Worm (Caenorhabditis elegans): ENCODE data around the gene ZC239.16.

Gene ZC239.16

ce11 chrII:3247556-3247955, 22.4 kb upstream of the ZC239.16 start:
- TF ChIP-seq ham-2 (GFP tag; optimal IDR thresholded peaks at IDR 0.05) (no peak), ztf-11 (tag; optimal IDR thresholded peaks at IDR 0.05) (no peak), mls-2 (tag; optimal IDR thresholded peaks at IDR 0.05) (no peak), flh-1 (GFP tag; optimal IDR thresholded peaks at IDR 0.05) (no peak), ceh-43 (GFP tag; optimal IDR thresholded peaks at IDR 0.05) (no peak), snpc-4 (tag; optimal IDR thresholded peaks at IDR 0.05) (no peak), nhr-76 (tag; optimal IDR thresholded peaks at IDR 0.05) (no peak), cnd-1 (tag; optimal IDR thresholded peaks at IDR 0.05) (no peak), lsy-2 (tag; optimal IDR thresholded peaks at IDR 0.05) (no peak), sem-2 (GFP tag; optimal IDR thresholded peaks at IDR 0.05) (no peak), lin-13 (tag; optimal IDR thresholded peaks at IDR 0.05) (no peak), drap-1 (GFP tag; optimal IDR thresholded peaks at IDR 0.05) (no peak), zip-8 (tag; optimal IDR thresholded peaks at IDR 0.05) (no peak), unc-39 (tag; optimal IDR thresholded peaks at IDR 0.05) (no peak), nhr-2 (tag; optimal IDR thresholded peaks at IDR 0.05) (no peak), nhr-28 (tag; optimal IDR thresholded peaks at IDR 0.05) (no peak), nhr-12 (tag; optimal IDR thresholded peaks at IDR 0.05) (no peak), ces-1 (GFP tag; optimal IDR thresholded peaks at IDR 0.05) (no peak), sptf-1 (tag; optimal IDR thresholded peaks at IDR 0.05) (no peak), ceh-39 (tag; optimal IDR thresholded peaks at IDR 0.05) (no peak)

ce11 chrII:3245836-3246235, 20.7 kb upstream of the ZC239.16 start, which contains the start of gene C17F4.7:
TSS of gene C17F4.7 (minus strand) at chrII:3246015.
- TF ChIP-seq cnd-1 (tag; optimal IDR thresholded peaks at IDR 0.05) (no peak), ces-1 (GFP tag; optimal IDR thresholded peaks at IDR 0.05) (no peak), snpc-4 (tag; optimal IDR thresholded peaks at IDR 0.05) (no peak), zip-8 (tag; optimal IDR thresholded peaks at IDR 0.05) (no peak), mls-2 (tag; optimal IDR thresholded peaks at IDR 0.05) (no peak), drap-1 (GFP tag; optimal IDR thresholded peaks at IDR 0.05) (no peak), ham-2 (GFP tag; optimal IDR thresholded peaks at IDR 0.05) (no peak), bed-3 (GFP tag; optimal IDR thresholded peaks at IDR 0.05) (no peak), blmp-1 (tag; optimal IDR thresholded peaks at IDR 0.05) (no peak), M03D4.4 (tag; optimal IDR thresholded peaks at IDR 0.05) (no peak), pha-4 (tag; optimal IDR thresholded peaks at IDR 0.05) (no peak), mep-1 (tag; optimal IDR thresholded peaks at IDR 0.05) (no peak), ztf-11 (tag; optimal IDR thresholded peaks at IDR 0.05) (no peak), nhr-2 (tag; optimal IDR thresholded peaks at IDR 0.05) (no peak), hlh-1 (tag; optimal IDR thresholded peaks at IDR 0.05) (no peak), lsy-2 (tag; optimal IDR thresholded peaks at IDR 0.05) (no peak), tbx-8 (GFP tag; optimal IDR thresholded peaks at IDR 0.05) (no peak), unc-39 (tag; optimal IDR thresholded peaks at IDR 0.05) (no peak), flh-1 (GFP tag; optimal IDR thresholded peaks at IDR 0.05) (no peak), nhr-28 (tag; optimal IDR thresholded peaks at IDR 0.05) (no peak)

DNA sequence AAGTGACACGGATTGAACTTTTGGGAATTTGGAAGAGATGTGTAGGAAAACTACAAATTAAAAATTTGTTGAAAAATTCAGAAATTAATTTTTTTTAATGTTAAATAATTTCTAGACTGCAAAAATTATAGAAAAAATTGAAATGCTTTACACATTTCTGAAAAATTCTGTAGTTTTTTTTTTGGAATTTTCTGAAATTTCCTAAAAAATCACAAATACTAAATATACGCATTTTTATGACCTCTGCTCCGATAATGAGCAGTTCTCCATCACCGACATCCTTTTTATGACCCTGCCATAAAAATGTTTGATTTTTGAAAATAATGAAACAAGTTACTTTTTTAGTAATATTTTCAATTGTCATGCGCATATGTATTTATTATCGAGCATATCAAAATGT, 19.6 kb upstream of the ZC239.16 start:
- TF ChIP-seq hlh-1 (tag; optimal IDR thresholded peaks at IDR 0.05) (no peak), ham-2 (GFP tag; optimal IDR thresholded peaks at IDR 0.05) (no peak), lsy-2 (tag; optimal IDR thresholded peaks at IDR 0.05) (no peak), ceh-39 (tag; optimal IDR thresholded peaks at IDR 0.05) (no peak), unc-62 (GFP tag; optimal IDR thresholded peaks at IDR 0.05) (no peak), sem-2 (GFP tag; optimal IDR thresholded peaks at IDR 0.05) (no peak), ceh-83 (GFP tag; optimal IDR thresholded peaks at IDR 0.05) (no peak), drap-1 (GFP tag; optimal IDR thresholded peaks at IDR 0.05) (no peak), ces-1 (GFP tag; optimal IDR thresholded peaks at IDR 0.05) (no peak), nhr-2 (tag; optimal IDR thresholded peaks at IDR 0.05) (no peak), nhr-12 (tag; optimal IDR thresholded peaks at IDR 0.05) (no peak), elt-3 (tag; optimal IDR thresholded peaks at IDR 0.05) (no peak), unc-39 (tag; optimal IDR thresholded peaks at IDR 0.05) (no peak), bed-3 (GFP tag; optimal IDR thresholded peaks at IDR 0.05) (no peak), snpc-4 (tag; optimal IDR thresholded peaks at IDR 0.05) (no peak), nhr-76 (tag; optimal IDR thresholded peaks at IDR 0.05) (no peak), ztf-11 (tag; optimal IDR thresholded peaks at IDR 0.05) (no peak), mls-2 (tag; optimal IDR thresholded peaks at IDR 0.05) (no peak), elt-1 (tag; optimal IDR thresholded peaks at IDR 0.05; ENCODE audit: borderline replicate concordance, insufficient read depth) (no peak), ceh-43 (GFP tag; optimal IDR thresholded peaks at IDR 0.05) (no peak)

ce11 chrII:3244070-3244469, 19.0 kb upstream of the ZC239.16 start, which contains the start of gene C17F4.12:
TSS of gene C17F4.12 (minus strand) at chrII:3244170.
- TF ChIP-seq unc-39 (tag; optimal IDR thresholded peaks at IDR 0.05) (no peak), nhr-12 (tag; optimal IDR thresholded peaks at IDR 0.05) (no peak), ceh-39 (tag; optimal IDR thresholded peaks at IDR 0.05) (no peak), lin-32 (GFP tag; optimal IDR thresholded peaks at IDR 0.05) (no peak), unc-120 (tag; optimal IDR thresholded peaks at IDR 0.05; ENCODE audit: poor library complexity, severe bottlenecking) (no peak), mab-5 (tag; optimal IDR thresholded peaks at IDR 0.05) (no peak), mep-1 (tag; optimal IDR thresholded peaks at IDR 0.05) (no peak)

All from whole organism, mixed stage, embryonic.